Worm (Caenorhabditis elegans) whole organism, L3 larva: ENCODE data around the gene exc-7.
A peak's percentile ranks its signal among the peaks of the same experiment; 100 is the strongest.

ENCODE experiments used
- ama-1 ChIP-seq: fragments of 150-350 bp; optimal IDR thresholded peaks from 2 replicates; lab custom pipeline; 2018
- ceh-28 ChIP-seq: fragments of 150-350 bp; optimal IDR thresholded peaks from 2 replicates; lab custom pipeline; 2014; ENCODE audit warnings: missing biosample characterization, missing genetic modification reagents, missing genetic modification characterization
- ceh-9 ChIP-seq: sonication (generic microtip); optimal IDR thresholded peaks from 2 replicates; lab custom pipeline; 2018; ENCODE audit warnings: missing biosample characterization, missing genetic modification characterization
- elt-1 ChIP-seq: fragments of 150-350 bp; optimal IDR thresholded peaks from 2 replicates; lab custom pipeline; 2014; ENCODE audit warnings: missing biosample characterization, missing genetic modification characterization
- elt-3 ChIP-seq, 3 experiments: fragments of 150-350 bp in 1 of 3; sonication (generic microtip) in 2 of 3; optimal IDR thresholded peaks; 2 replicates in 2 of 3; 4 replicates in 1 of 3; lab custom pipeline; 2014 to 2017; ENCODE audit warnings: missing biosample characterization in 3 of 3, missing genetic modification characterization in 3 of 3
- fkh-2 ChIP-seq: fragments of 150-350 bp; optimal IDR thresholded peaks from 2 replicates; lab custom pipeline; 2014; ENCODE audit warnings: missing biosample characterization, missing genetic modification reagents, missing genetic modification characterization
- mdl-1 ChIP-seq: fragments of 150-350 bp; optimal IDR thresholded peaks from 2 replicates; lab custom pipeline; 2014; ENCODE audit warnings: missing biosample characterization, missing genetic modification characterization
- mml-1 ChIP-seq: fragments of 150-350 bp; sonication (generic microtip); optimal IDR thresholded peaks from 3 replicates; lab custom pipeline; 2014; ENCODE audit warnings: missing biosample characterization, missing genetic modification characterization
- nhr-11 ChIP-seq: fragments of 150-350 bp; optimal IDR thresholded peaks from 2 replicates; lab custom pipeline; 2014; ENCODE audit warnings: missing biosample characterization, missing genetic modification characterization
- pha-4 ChIP-seq: fragments of 150-350 bp; optimal IDR thresholded peaks from 2 replicates; lab custom pipeline; 2014; ENCODE audit warnings: missing biosample characterization, missing genetic modification reagents, missing genetic modification characterization
- snpc-4 ChIP-seq: fragments of 150-350 bp; optimal IDR thresholded peaks from 2 replicates; lab custom pipeline; 2014; ENCODE audit warnings: missing biosample characterization, missing genetic modification characterization
- unc-62 ChIP-seq: fragments of 150-350 bp; sonication (generic microtip); optimal IDR thresholded peaks from 4 replicates; lab custom pipeline; 2014; ENCODE audit warnings: missing biosample characterization, missing genetic modification reagents, missing genetic modification characterization

DNA sequence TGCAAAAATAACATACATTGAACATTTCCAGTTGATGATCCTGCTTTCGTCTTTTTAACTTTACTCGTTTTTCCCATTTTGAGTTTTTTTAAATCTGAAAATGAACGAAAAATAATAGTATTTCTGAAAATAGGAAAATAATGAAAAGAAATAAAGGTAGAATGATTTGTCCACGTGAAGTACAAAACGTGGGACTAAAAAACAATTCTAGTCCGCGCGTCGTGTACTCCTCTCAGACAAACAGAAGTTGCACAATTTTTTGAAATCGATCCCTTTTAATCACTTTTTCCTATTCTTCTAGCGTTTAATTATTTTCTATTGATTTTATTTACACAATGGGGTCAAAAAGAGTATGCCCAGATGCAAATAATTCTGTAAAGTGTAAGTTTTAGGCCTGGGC lies 15.3 kb downstream of the exc-7 start, which contains the start of the genes E02H1.1 and tag-124:
- TF ChIP-seq snpc-4 (tag; lab: Kevin White, UChicago) (peak; percentile 62), fkh-2 (tag; lab: Kevin White, UChicago) (no peak), elt-1 (tag; lab: Kevin White, UChicago) (no peak), ama-1 (no peak), ceh-9 (tag; lab: Kevin White, UChicago) (no peak), mdl-1 (tag; lab: Kevin White, UChicago) (no peak), ceh-28 (peak; percentile 15), nhr-11 (peak; percentile 34), elt-3 (tag; optimal IDR thresholded peaks at IDR 0.05; lab: Kevin White, UChicago) (no peak), pha-4 (tag; lab: Kevin White, UChicago) (peak; percentile 77), unc-62 (GFP tag; lab: Kevin White, UChicago) (no peak), mml-1 (tag; lab: Kevin White, UChicago) (no peak)
